Fruit fly (Drosophila melanogaster) whole organism, embryonic: ENCODE measurements around the gene CG15534.

ENCODE experiments used
- Abd-B ChIP-seq: fragments of 200-800 bp; sonication (Bioruptor generic); optimal IDR thresholded peaks from 2 replicates; lab custom pipeline; 2018; ENCODE audit warnings: missing biosample characterization, mild to moderate bottlenecking, missing genetic modification characterization, moderate library complexity
- B-H1 ChIP-seq: fragments of 200-800 bp; sonication (Bioruptor generic); IDR thresholded peaks from 3 replicates; pipeline ENCODE4 v1.3.6; 2022; ENCODE audit warnings: missing biosample characterization, missing genetic modification characterization
- BEAF-32 ChIP-seq: fragments of 200-800 bp; sonication (Bioruptor generic); optimal IDR thresholded peaks from 3 replicates; lab custom pipeline; 2017; ENCODE audit warnings: missing biosample characterization, missing genetic modification characterization, mild to moderate bottlenecking, moderate library complexity, missing genetic modification reagents
- CG10959 ChIP-seq: fragments of 200-800 bp; sonication (Bioruptor generic); IDR thresholded peaks from 2 replicates; pipeline ENCODE4 v1.3.6; 2022; ENCODE audit warnings: missing biosample characterization, missing genetic modification characterization
- CG11085 ChIP-seq: fragments of 200-800 bp; sonication (Bioruptor generic); IDR thresholded peaks from 2 replicates; pipeline ENCODE4 v1.3.6; 2022; ENCODE audit warnings: missing biosample characterization, missing genetic modification characterization
- CG12299 ChIP-seq: fragments of 200-800 bp; sonication (Bioruptor generic); optimal IDR thresholded peaks from 2 replicates; lab custom pipeline; 2018; ENCODE audit warnings: missing biosample characterization, mild to moderate bottlenecking, missing genetic modification characterization
- CG13296 ChIP-seq: fragments of 200-800 bp; sonication (Bioruptor generic); optimal IDR thresholded peaks from 3 replicates; lab custom pipeline; 2018; ENCODE audit warnings: missing biosample characterization, mild to moderate bottlenecking, missing genetic modification characterization
- CG17359 ChIP-seq: fragments of 200-800 bp; sonication (Bioruptor generic); optimal IDR thresholded peaks from 3 replicates; lab custom pipeline; 2018; ENCODE audit warnings: missing biosample characterization, mild to moderate bottlenecking, missing genetic modification characterization, moderate library complexity
- CG17385 ChIP-seq: fragments of 200-800 bp; sonication (Bioruptor generic); optimal IDR thresholded peaks from 3 replicates; lab custom pipeline; 2018; ENCODE audit warnings: missing biosample characterization, mild to moderate bottlenecking, missing genetic modification characterization
- CG18599 ChIP-seq: fragments of 200-800 bp; sonication (Bioruptor generic); optimal IDR thresholded peaks from 3 replicates; lab custom pipeline; 2017; ENCODE audit warnings: missing biosample characterization, missing genetic modification characterization, mild to moderate bottlenecking, moderate library complexity, missing genetic modification reagents
- CG30431 ChIP-seq: fragments of 200-800 bp; sonication (Bioruptor generic); optimal IDR thresholded peaks from 2 replicates; lab custom pipeline; 2017; ENCODE audit warnings: missing biosample characterization, missing genetic modification characterization
- CG3838 ChIP-seq: fragments of 200-800 bp; sonication (Bioruptor generic); optimal IDR thresholded peaks from 3 replicates; lab custom pipeline; 2016; ENCODE audit warnings: missing biosample characterization, missing genetic modification characterization
- CG4282 ChIP-seq: fragments of 200-800 bp; sonication (Bioruptor generic); optimal IDR thresholded peaks from 2 replicates; lab custom pipeline; 2016; ENCODE audit warnings: missing biosample characterization, missing genetic modification characterization
- CG5180 ChIP-seq: fragments of 200-800 bp; sonication (Bioruptor generic); optimal IDR thresholded peaks from 3 replicates; lab custom pipeline; 2017; ENCODE audit warnings: missing biosample characterization, missing genetic modification characterization, mild to moderate bottlenecking, moderate library complexity, missing genetic modification reagents
- CG7987 ChIP-seq: fragments of 200-800 bp; sonication (Bioruptor generic); optimal IDR thresholded peaks from 2 replicates; lab custom pipeline; 2018; ENCODE audit warnings: missing biosample characterization, mild to moderate bottlenecking, missing genetic modification characterization, moderate library complexity
- CG8281 ChIP-seq: fragments of 200-800 bp; sonication (Bioruptor generic); optimal IDR thresholded peaks from 2 replicates; lab custom pipeline; 2018; ENCODE audit warnings: missing biosample characterization, mild to moderate bottlenecking, missing genetic modification characterization, moderate library complexity
- CG8765 ChIP-seq: fragments of 200-800 bp; sonication (Bioruptor generic); IDR thresholded peaks from 2 replicates; pipeline ENCODE4 v1.3.6; 2022; ENCODE audit warnings: missing biosample characterization, missing genetic modification characterization
- CG9932 ChIP-seq: fragments of 200-800 bp; sonication (Bioruptor generic); IDR thresholded peaks from 2 replicates; pipeline ENCODE4 v1.3.6; 2022; ENCODE audit warnings: missing biosample characterization, missing genetic modification characterization
- Fer3 ChIP-seq: fragments of 200-800 bp; sonication (Bioruptor generic); optimal IDR thresholded peaks from 2 replicates; lab custom pipeline; 2018; ENCODE audit warnings: missing biosample characterization, mild to moderate bottlenecking, missing genetic modification characterization, moderate library complexity
- HLHmδ ChIP-seq: fragments of 200-800 bp; sonication (Bioruptor generic); optimal IDR thresholded peaks from 2 replicates; lab custom pipeline; 2018; ENCODE audit warnings: missing biosample characterization, mild to moderate bottlenecking, missing genetic modification characterization, moderate library complexity
- Mad ChIP-seq: fragments of 200-800 bp; sonication (Bioruptor generic); optimal IDR thresholded peaks from 2 replicates; lab custom pipeline; 2016; ENCODE audit warnings: missing biosample characterization, missing genetic modification characterization
- Opbp ChIP-seq: fragments of 200-800 bp; sonication (Bioruptor generic); IDR thresholded peaks from 3 replicates; pipeline ENCODE4 v1.3.6; 2022; ENCODE audit warnings: missing biosample characterization, missing genetic modification characterization; ENCODE audit not compliant: partially characterized antibody
- Rx ChIP-seq: fragments of 200-800 bp; sonication (Bioruptor generic); IDR thresholded peaks from 2 replicates; pipeline ENCODE4 v1.3.6; 2022; ENCODE audit warnings: missing biosample characterization, missing genetic modification characterization
- Six4 ChIP-seq: fragments of 200-800 bp; sonication (Bioruptor generic); optimal IDR thresholded peaks from 2 replicates; lab custom pipeline; 2016; ENCODE audit warnings: missing biosample characterization, missing genetic modification characterization
- Taf1 ChIP-seq: fragments of 200-800 bp; sonication (Bioruptor generic); IDR thresholded peaks from 2 replicates; pipeline ENCODE4 v1.3.6; 2022; ENCODE audit warnings: missing biosample characterization, missing genetic modification characterization
- Xbp1 ChIP-seq: fragments of 200-800 bp; sonication (Bioruptor generic); optimal IDR thresholded peaks from 3 replicates; lab custom pipeline; 2016; ENCODE audit warnings: missing biosample characterization, mild to moderate bottlenecking, missing genetic modification characterization
- ac ChIP-seq: fragments of 200-800 bp; sonication (Bioruptor generic); optimal IDR thresholded peaks from 3 replicates; lab custom pipeline; 2017; ENCODE audit warnings: missing biosample characterization, mild to moderate bottlenecking, missing genetic modification characterization
- bab2 ChIP-seq: fragments of 200-800 bp; sonication (Bioruptor generic); optimal IDR thresholded peaks from 2 replicates; lab custom pipeline; 2016; ENCODE audit warnings: missing biosample characterization, missing genetic modification characterization
- bbx ChIP-seq: fragments of 200-800 bp; sonication (Bioruptor generic); IDR thresholded peaks from 2 replicates; pipeline ENCODE4 v1.3.6; 2022; ENCODE audit warnings: missing biosample characterization, missing genetic modification characterization; ENCODE audit not compliant: partially characterized antibody
- br ChIP-seq: fragments of >200 bp; optimal IDR thresholded peaks from 2 replicates; lab custom pipeline; 2017
- cato ChIP-seq: fragments of 200-800 bp; sonication (Bioruptor generic); optimal IDR thresholded peaks from 2 replicates; lab custom pipeline; 2016; ENCODE audit warnings: missing biosample characterization, missing genetic modification characterization, borderline replicate concordance
- ewg ChIP-seq: fragments of 200-800 bp; sonication (Bioruptor generic); optimal IDR thresholded peaks from 3 replicates; lab custom pipeline; 2017; ENCODE audit warnings: mild to moderate bottlenecking, missing biosample characterization, missing genetic modification reagents, missing genetic modification characterization
- grau ChIP-seq: fragments of 200-800 bp; optimal IDR thresholded peaks from 3 replicates; lab custom pipeline; 2019; ENCODE audit warnings: missing biosample characterization, mild to moderate bottlenecking, missing genetic modification characterization, moderate library complexity
- ham ChIP-seq: fragments of 200-800 bp; sonication (Bioruptor generic); IDR thresholded peaks from 2 replicates; pipeline ENCODE4 v1.3.6; 2022; ENCODE audit warnings: missing biosample characterization, missing genetic modification characterization
- jumu ChIP-seq: fragments of 200-800 bp; sonication (Bioruptor generic); optimal IDR thresholded peaks from 3 replicates; lab custom pipeline; 2016; ENCODE audit warnings: missing biosample characterization, missing genetic modification characterization
- lilli ChIP-seq: fragments of 200-800 bp; sonication (Bioruptor generic); optimal IDR thresholded peaks from 3 replicates; lab custom pipeline; 2016; ENCODE audit warnings: missing biosample characterization, missing genetic modification characterization
- lov ChIP-seq, 2 experiments: fragments of 200-800 bp in 1 of 2; fragments of >200 bp in 1 of 2; sonication (Bioruptor generic) in 1 of 2; IDR thresholded peaks in 1 of 2; optimal IDR thresholded peaks in 1 of 2; 2 replicates in 1 of 2; 3 replicates in 1 of 2; pipeline versions ENCODE4 v1.3.6 to Lab custom; 2017 to 2022; ENCODE audit warnings: missing biosample characterization in 1 of 2, missing genetic modification characterization in 1 of 2
- nerfin-1 ChIP-seq: fragments of 200-800 bp; sonication (Bioruptor generic); optimal IDR thresholded peaks from 3 replicates; lab custom pipeline; 2019; ENCODE audit warnings: missing biosample characterization, mild to moderate bottlenecking, missing genetic modification characterization, moderate library complexity
- org-1 ChIP-seq: fragments of 200-800 bp; sonication (Bioruptor generic); optimal IDR thresholded peaks from 2 replicates; lab custom pipeline; 2017; ENCODE audit warnings: missing biosample characterization, missing genetic modification characterization
- pb ChIP-seq: fragments of 200-800 bp; sonication (Bioruptor generic); optimal IDR thresholded peaks from 3 replicates; lab custom pipeline; 2016; ENCODE audit warnings: missing biosample characterization, missing genetic modification characterization
- phol ChIP-seq: fragments of 200-800 bp; sonication (Bioruptor generic); optimal IDR thresholded peaks from 3 replicates; lab custom pipeline; 2018; ENCODE audit warnings: missing biosample characterization, mild to moderate bottlenecking, missing genetic modification characterization, moderate library complexity
- pros ChIP-seq: fragments of 200-800 bp; sonication (Bioruptor generic); optimal IDR thresholded peaks from 3 replicates; lab custom pipeline; 2019; ENCODE audit warnings: missing biosample characterization, mild to moderate bottlenecking, missing genetic modification characterization, moderate library complexity
- psq ChIP-seq: fragments of 200-800 bp; sonication (Bioruptor generic); optimal IDR thresholded peaks from 2 replicates; lab custom pipeline; 2017; ENCODE audit warnings: missing biosample characterization, missing genetic modification characterization
- repo ChIP-seq: fragments of 200-800 bp; sonication (Bioruptor generic); optimal IDR thresholded peaks from 2 replicates; lab custom pipeline; 2016; ENCODE audit warnings: missing biosample characterization, missing genetic modification characterization
- ro ChIP-seq: fragments of 200-800 bp; sonication (Bioruptor generic); IDR thresholded peaks from 2 replicates; pipeline ENCODE4 v1.3.6; 2022; ENCODE audit warnings: missing biosample characterization, missing genetic modification characterization
- sim ChIP-seq: fragments of 200-800 bp; sonication (Bioruptor generic); IDR thresholded peaks from 2 replicates; pipeline ENCODE4 v1.3.6; 2022; ENCODE audit warnings: missing biosample characterization, missing genetic modification characterization
- slp2 ChIP-seq: fragments of 200-800 bp; sonication (Bioruptor generic); optimal IDR thresholded peaks from 2 replicates; lab custom pipeline; 2016; ENCODE audit warnings: missing biosample characterization, missing genetic modification characterization
- sna ChIP-seq: fragments of 200-800 bp; sonication (Bioruptor generic); IDR thresholded peaks from 2 replicates; pipeline ENCODE4 v1.3.6; 2022; ENCODE audit warnings: missing biosample characterization, missing genetic modification characterization; ENCODE audit not compliant: partially characterized antibody
- sr ChIP-seq: fragments of 200-800 bp; sonication (Bioruptor generic); IDR thresholded peaks from 3 replicates; pipeline ENCODE4 v1.3.6; 2022; ENCODE audit warnings: missing biosample characterization, missing genetic modification characterization
- twi ChIP-seq: fragments of 200-800 bp; optimal IDR thresholded peaks from 2 replicates; lab custom pipeline; 2019; ENCODE audit warnings: missing biosample characterization, mild to moderate bottlenecking, missing genetic modification characterization, moderate library complexity
- wor ChIP-seq: fragments of 200-800 bp; sonication (Bioruptor generic); IDR thresholded peaks from 2 replicates; pipeline ENCODE4 v1.3.6; 2022; ENCODE audit warnings: missing biosample characterization, missing genetic modification characterization
- z ChIP-seq: fragments of 200-800 bp; sonication (Bioruptor generic); IDR thresholded peaks from 3 replicates; pipeline ENCODE4 v1.3.6; 2022; ENCODE audit warnings: missing biosample characterization, missing genetic modification characterization

Gene CG15534

DNA sequence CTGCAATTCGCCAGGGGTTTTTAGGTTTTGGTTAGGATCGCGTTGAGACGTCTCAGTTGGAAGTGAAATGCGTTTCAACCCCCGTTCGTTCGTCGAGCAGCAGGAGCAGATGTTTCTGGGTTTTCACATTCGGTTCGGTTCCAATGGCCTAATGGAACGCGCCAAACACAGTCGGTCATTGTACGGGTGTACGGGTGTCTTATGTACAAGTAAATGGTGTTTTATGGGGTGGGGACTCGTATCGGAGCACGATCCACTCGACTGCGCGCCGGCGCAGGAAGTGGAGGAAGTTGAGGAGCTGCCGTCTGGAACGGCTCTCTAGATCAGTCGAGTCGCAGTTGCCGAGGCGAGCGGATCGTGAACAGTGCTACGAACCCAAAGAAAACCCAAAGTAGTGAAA lies 44.5 kb downstream of the CG15534 start, which contains the start of gene spdo:
TSS of gene spdo (plus strand) at position 318 of the 400 bp plus-strand sequence.
- TF ChIP-seq lilli (GFP tag; lab: Kevin White, UChicago) = no peak
- no peak for TF ChIP-seq sim (GFP tag; lab: Robert Waterston, UW)
- no peak for TF ChIP-seq CG4282
- TF ChIP-seq CG17385 = no peak
- TF ChIP-seq HLHmδ (GFP tag; lab: Kevin White, UChicago) = peak; percentile 61
- no peak for TF ChIP-seq CG13296
- no peak for TF ChIP-seq CG9932 (GFP tag; lab: Robert Waterston, UW)
- no peak for TF ChIP-seq pb (GFP tag; lab: Kevin White, UChicago)
- TF ChIP-seq Mad (GFP tag; lab: Kevin White, UChicago) = no peak
- no peak for TF ChIP-seq CG11085
- no peak for TF ChIP-seq Abd-B (GFP tag; lab: Kevin White, UChicago)
- no peak for TF ChIP-seq org-1 (GFP tag; lab: Kevin White, UChicago)
- no peak for TF ChIP-seq CG18599 (GFP tag; lab: Kevin White, UChicago)
- TF ChIP-seq Six4 = no peak
- TF ChIP-seq ac (GFP tag; lab: Kevin White, UChicago) = peak; percentile 81
- no peak for TF ChIP-seq CG10959 (GFP tag; lab: Robert Waterston, UW)
- TF ChIP-seq lov (optimal IDR thresholded peaks at IDR 0.05; lab: Kevin White, UChicago) = no peak
- TF ChIP-seq lov (GFP tag; IDR thresholded peaks at IDR 0.05; lab: Robert Waterston, UW) = no peak
- no peak for TF ChIP-seq slp2 (GFP tag; lab: Kevin White, UChicago)
- no peak for TF ChIP-seq Rx (GFP tag; lab: Robert Waterston, UW)
- TF ChIP-seq sna (GFP tag; lab: Robert Waterston, UW) = no peak
- no peak for TF ChIP-seq CG30431 (GFP tag; lab: Kevin White, UChicago)
- TF ChIP-seq CG8281 = no peak
- no peak for TF ChIP-seq CG17359
- TF ChIP-seq br (lab: Kevin White, UChicago) = no peak
- no peak for TF ChIP-seq CG3838
- no peak for TF ChIP-seq BEAF-32 (GFP tag; lab: Kevin White, UChicago)
- no peak for TF ChIP-seq bbx (GFP tag; lab: Robert Waterston, UW)
- no peak for TF ChIP-seq B-H1 (GFP tag; lab: Robert Waterston, UW)
- TF ChIP-seq CG12299 (tag; lab: Kevin White, UChicago) = no peak
- TF ChIP-seq ro (GFP tag; lab: Robert Waterston, UW) = no peak
- TF ChIP-seq Opbp (GFP tag; lab: Robert Waterston, UW) = 0 out of 3 replicates have a peak, but pooled peaks have one; percentile 9
- no peak for TF ChIP-seq Fer3 (tag; lab: Kevin White, UChicago)
- peak; percentile 11 for TF ChIP-seq twi
- TF ChIP-seq z (GFP tag; lab: Robert Waterston, UW) = no peak
- TF ChIP-seq CG7987 (GFP tag; lab: Kevin White, UChicago) = no peak
- no peak for TF ChIP-seq wor (GFP tag; lab: Robert Waterston, UW)
- TF ChIP-seq cato (GFP tag; lab: Kevin White, UChicago) = no peak
- no peak for TF ChIP-seq repo
- no peak for TF ChIP-seq Xbp1 (GFP tag; lab: Kevin White, UChicago)
- no peak for TF ChIP-seq grau (tag; lab: Kevin White, UChicago)
- TF ChIP-seq ham (GFP tag; lab: Robert Waterston, UW) = no peak
- no peak for TF ChIP-seq bab2
- TF ChIP-seq jumu (GFP tag; lab: Kevin White, UChicago) = no peak
- no peak for TF ChIP-seq phol
- peak; percentile 99 for TF ChIP-seq pros
- peak; percentile 75 for TF ChIP-seq CG5180 (GFP tag; lab: Kevin White, UChicago)
- TF ChIP-seq Taf1 (GFP tag; lab: Robert Waterston, UW) = no peak
- no peak for TF ChIP-seq sr (GFP tag; lab: Robert Waterston, UW)
- peak; percentile 65 for TF ChIP-seq nerfin-1 (tag; lab: Kevin White, UChicago)
- peak; percentile 15 for TF ChIP-seq ewg (GFP tag; lab: Kevin White, UChicago)
- TF ChIP-seq psq (GFP tag; lab: Kevin White, UChicago) = no peak
- TF ChIP-seq CG8765 (GFP tag; lab: Robert Waterston, UW) = no peak
